Fruit fly (Drosophila melanogaster) whole organism, prepupa: ENCODE measurements around the gene CG9497.
A peak's percentile ranks its signal among the peaks of the same experiment; 100 is the strongest.

ENCODE experiments used
- Blimp-1 ChIP-seq: fragments of 200-800 bp; sonication (Bioruptor generic); optimal IDR thresholded peaks from 3 replicates; lab custom pipeline; 2017; ENCODE audit warnings: missing biosample characterization, missing genetic modification characterization, mild to moderate bottlenecking, moderate library complexity, missing genetic modification reagents
- CG10669 ChIP-seq: fragments of 200-800 bp; sonication (Bioruptor generic); optimal IDR thresholded peaks from 3 replicates; lab custom pipeline; 2018; ENCODE audit warnings: missing biosample characterization, mild to moderate bottlenecking, missing genetic modification characterization, moderate library complexity
- CG11294 ChIP-seq: fragments of 200-800 bp; sonication (Bioruptor generic); IDR thresholded peaks from 2 replicates; pipeline ENCODE4 v1.3.6; 2022; ENCODE audit warnings: missing biosample characterization, missing genetic modification characterization
- CG11762 ChIP-seq: fragments of 200-800 bp; sonication (Bioruptor generic); optimal IDR thresholded peaks from 3 replicates; lab custom pipeline; 2016; ENCODE audit warnings: missing biosample characterization, missing genetic modification characterization; ENCODE audit not compliant: insufficient read depth
- CG11902 ChIP-seq: fragments of 200-800 bp; sonication (Bioruptor generic); optimal IDR thresholded peaks from 3 replicates; lab custom pipeline; 2016; ENCODE audit warnings: missing biosample characterization, missing genetic modification characterization
- CG1621 ChIP-seq: fragments of 200-800 bp; sonication (Bioruptor generic); optimal IDR thresholded peaks from 3 replicates; lab custom pipeline; 2018; ENCODE audit warnings: missing biosample characterization, mild to moderate bottlenecking, missing genetic modification characterization
- CG16779 ChIP-seq: fragments of 200-800 bp; sonication (Bioruptor generic); optimal IDR thresholded peaks from 3 replicates; lab custom pipeline; 2017; ENCODE audit warnings: missing biosample characterization, mild to moderate bottlenecking, missing genetic modification characterization
- CG3032 ChIP-seq: fragments of 200-800 bp; optimal IDR thresholded peaks from 2 replicates; lab custom pipeline; 2019; ENCODE audit warnings: missing biosample characterization, mild to moderate bottlenecking, missing genetic modification characterization, moderate library complexity
- CG4318 ChIP-seq: fragments of 200-800 bp; sonication (Bioruptor generic); optimal IDR thresholded peaks from 3 replicates; lab custom pipeline; 2017; ENCODE audit warnings: missing biosample characterization, mild to moderate bottlenecking, missing genetic modification characterization
- CG6792 ChIP-seq: fragments of 200-800 bp; sonication (Bioruptor generic); optimal IDR thresholded peaks from 3 replicates; lab custom pipeline; 2016; ENCODE audit warnings: missing biosample characterization, missing genetic modification characterization
- CG6808 ChIP-seq: fragments of 200-800 bp; sonication (Bioruptor generic); optimal IDR thresholded peaks from 3 replicates; lab custom pipeline; 2017; ENCODE audit warnings: missing biosample characterization, missing genetic modification characterization, mild to moderate bottlenecking, moderate library complexity, missing genetic modification reagents
- CG6854 ChIP-seq: fragments of 200-800 bp; sonication (Bioruptor generic); optimal IDR thresholded peaks from 2 replicates; lab custom pipeline; 2017; ENCODE audit warnings: missing biosample characterization, mild to moderate bottlenecking, missing genetic modification characterization
- CG8632 ChIP-seq: fragments of 200-800 bp; sonication (Bioruptor generic); optimal IDR thresholded peaks from 3 replicates; lab custom pipeline; 2016; ENCODE audit warnings: missing biosample characterization, missing genetic modification characterization
- Eip75B ChIP-seq: fragments of 200-800 bp; sonication (Bioruptor generic); optimal IDR thresholded peaks from 3 replicates; lab custom pipeline; 2016; ENCODE audit warnings: missing biosample characterization, missing genetic modification characterization
- Eip78C ChIP-seq: fragments of 200-800 bp; sonication (Bioruptor generic); peaks from one replicate; lab custom pipeline; 2016; ENCODE audit warnings: missing biosample characterization, missing genetic modification characterization
- Eip93F ChIP-seq: fragments of 200-800 bp; sonication (Bioruptor generic); optimal IDR thresholded peaks from 2 replicates; lab custom pipeline; 2016; ENCODE audit warnings: missing biosample characterization, mild to moderate bottlenecking, missing genetic modification characterization
- Ets21C ChIP-seq: fragments of 200-800 bp; sonication (Bioruptor generic); optimal IDR thresholded peaks from 3 replicates; lab custom pipeline; 2016; ENCODE audit warnings: missing biosample characterization, missing genetic modification characterization
- Gug ChIP-seq: fragments of 200-800 bp; sonication (Bioruptor generic); IDR thresholded peaks from 2 replicates; pipeline ENCODE4 v1.3.6; 2022; ENCODE audit warnings: missing biosample characterization, missing genetic modification characterization
- Hr38 ChIP-seq: sonication (Bioruptor generic); optimal IDR thresholded peaks from 2 replicates; lab custom pipeline; 2016; ENCODE audit warnings: missing biosample characterization, missing genetic modification characterization
- Hr39 ChIP-seq: fragments of 200-800 bp; sonication (Bioruptor generic); optimal IDR thresholded peaks from 2 replicates; lab custom pipeline; 2016; ENCODE audit warnings: missing biosample characterization, missing genetic modification characterization
- Lpt ChIP-seq: fragments of 200-800 bp; sonication (Bioruptor generic); optimal IDR thresholded peaks from 3 replicates; lab custom pipeline; 2016; ENCODE audit warnings: missing biosample characterization, missing genetic modification characterization
- Sox102F ChIP-seq: fragments of 200-800 bp; sonication (Bioruptor generic); optimal IDR thresholded peaks from 2 replicates; lab custom pipeline; 2016; ENCODE audit warnings: missing biosample characterization, mild to moderate bottlenecking, missing genetic modification characterization
- Sox15 ChIP-seq: fragments of 200-800 bp; sonication (Bioruptor generic); optimal IDR thresholded peaks from 3 replicates; lab custom pipeline; 2016; ENCODE audit warnings: missing biosample characterization, missing genetic modification characterization
- acj6 ChIP-seq: fragments of 200-800 bp; sonication (Bioruptor generic); optimal IDR thresholded peaks from 3 replicates; lab custom pipeline; 2016; ENCODE audit warnings: missing biosample characterization, missing genetic modification characterization
- cyc ChIP-seq: fragments of 200-800 bp; sonication (Bioruptor generic); optimal IDR thresholded peaks from 3 replicates; lab custom pipeline; 2016; ENCODE audit warnings: missing biosample characterization, missing genetic modification characterization
- dac ChIP-seq: fragments of 200-800 bp; sonication (Bioruptor generic); optimal IDR thresholded peaks from 2 replicates; lab custom pipeline; 2017; ENCODE audit warnings: missing biosample characterization, mild to moderate bottlenecking, missing genetic modification characterization
- eg ChIP-seq: fragments of 200-800 bp; sonication (Bioruptor generic); IDR thresholded peaks from 3 replicates; pipeline ENCODE4 v1.3.6; 2022; ENCODE audit warnings: missing biosample characterization, missing genetic modification characterization
- esn ChIP-seq: fragments of 200-800 bp; sonication (Bioruptor generic); optimal IDR thresholded peaks from 2 replicates; lab custom pipeline; 2016; ENCODE audit warnings: missing biosample characterization, mild to moderate bottlenecking, missing genetic modification characterization, moderate library complexity
- fd85E ChIP-seq: fragments of 200-800 bp; sonication (Bioruptor generic); optimal IDR thresholded peaks from 3 replicates; lab custom pipeline; 2016; ENCODE audit warnings: missing biosample characterization, missing genetic modification characterization
- fkh ChIP-seq: fragments of 200-800 bp; sonication (Bioruptor generic); optimal IDR thresholded peaks from 3 replicates; lab custom pipeline; 2017; ENCODE audit warnings: missing biosample characterization, mild to moderate bottlenecking, missing genetic modification characterization, moderate library complexity
- lz ChIP-seq: fragments of 200-800 bp; sonication (Bioruptor generic); optimal IDR thresholded peaks from 3 replicates; lab custom pipeline; 2016; ENCODE audit warnings: missing biosample characterization, missing genetic modification characterization
- net ChIP-seq: fragments of 200-800 bp; sonication (Bioruptor generic); optimal IDR thresholded peaks from 3 replicates; lab custom pipeline; 2016; ENCODE audit warnings: missing biosample characterization, missing genetic modification characterization
- salr ChIP-seq, 2 experiments: fragments of 200-800 bp; sonication (Bioruptor generic); optimal IDR thresholded peaks; 3 replicates each; lab custom pipeline; 2016 to 2018; ENCODE audit warnings: missing biosample characterization in 2 of 2, missing genetic modification characterization in 2 of 2, mild to moderate bottlenecking in 1 of 2
- spab ChIP-seq: fragments of 200-800 bp; sonication (Bioruptor generic); optimal IDR thresholded peaks from 2 replicates; lab custom pipeline; 2017; ENCODE audit warnings: missing biosample characterization, mild to moderate bottlenecking, missing genetic modification characterization, missing genetic modification reagents
- svp ChIP-seq: fragments of 200-800 bp; sonication (Bioruptor generic); peaks from one replicate; lab custom pipeline; 2016; ENCODE audit warnings: missing biosample characterization, missing genetic modification characterization
- vri ChIP-seq: fragments of 200-800 bp; sonication (Bioruptor generic); optimal IDR thresholded peaks from 3 replicates; lab custom pipeline; 2016; ENCODE audit warnings: missing biosample characterization, mild to moderate bottlenecking, missing genetic modification characterization

Gene CG9497

dm6 chr2L:6373141-6373540 lies 24.9 kb upstream of the CG9497 start:
- no peak for TF ChIP-seq Blimp-1 (GFP tag; lab: Kevin White, UChicago)
- TF ChIP-seq esn (GFP tag; lab: Kevin White, UChicago), result no peak
- TF ChIP-seq Hr39, result no peak
- no peak for TF ChIP-seq Eip78C (GFP tag; lab: Kevin White, UChicago)
- no peak for TF ChIP-seq acj6 (GFP tag; lab: Kevin White, UChicago)
- TF ChIP-seq fkh, result no peak
- no peak for TF ChIP-seq vri (GFP tag; lab: Kevin White, UChicago)
- TF ChIP-seq CG16779 (tag; lab: Kevin White, UChicago), result no peak
- TF ChIP-seq Sox102F (GFP tag; lab: Kevin White, UChicago), result no peak
- TF ChIP-seq Eip75B, result no peak
- no peak for TF ChIP-seq lz
- no peak for TF ChIP-seq Ets21C (GFP tag; lab: Kevin White, UChicago)
- TF ChIP-seq Lpt (GFP tag; lab: Kevin White, UChicago), result no peak
- TF ChIP-seq CG1621 (tag; lab: Kevin White, UChicago), result no peak
- no peak for TF ChIP-seq CG6854 (GFP tag; lab: Kevin White, UChicago)
- no peak for TF ChIP-seq Sox15
- no peak for TF ChIP-seq CG6808 (GFP tag; lab: Kevin White, UChicago)
- TF ChIP-seq CG11762, result no peak
- no peak for TF ChIP-seq Gug (GFP tag; lab: Robert Waterston, UW)

- no peak for TF ChIP-seq dac (GFP tag; lab: Kevin White, UChicago)
- TF ChIP-seq CG11294 (GFP tag; lab: Robert Waterston, UW), result no peak
- TF ChIP-seq fd85E (GFP tag; lab: Kevin White, UChicago), result no peak
- no peak for TF ChIP-seq CG11902 (GFP tag; lab: Kevin White, UChicago)
- TF ChIP-seq salr (GFP tag; optimal IDR thresholded peaks at IDR 0.05; lab: Kevin White, UChicago), result no peak
- TF ChIP-seq CG8632 (GFP tag; lab: Kevin White, UChicago), result no peak
- no peak for TF ChIP-seq spab (GFP tag; lab: Kevin White, UChicago)
- TF ChIP-seq svp (GFP tag; lab: Kevin White, UChicago), result no peak
- no peak for TF ChIP-seq CG3032 (tag; lab: Kevin White, UChicago)
- TF ChIP-seq eg (GFP tag; lab: Robert Waterston, UW), result no peak
- no peak for TF ChIP-seq CG10669 (GFP tag; lab: Kevin White, UChicago)
- TF ChIP-seq Eip78C (GFP tag; lab: Kevin White, UChicago), result no peak
- TF ChIP-seq CG6808 (GFP tag; lab: Kevin White, UChicago), result no peak
- TF ChIP-seq net (GFP tag; lab: Kevin White, UChicago), result no peak
- TF ChIP-seq Eip93F (GFP tag; lab: Kevin White, UChicago), result no peak
- TF ChIP-seq Ets21C (GFP tag; lab: Kevin White, UChicago), result no peak
- no peak for TF ChIP-seq CG6792 (GFP tag; lab: Kevin White, UChicago)
These were observed 23.9 kb upstream of the CG9497 start, which contains the start of gene slam for dm6 chr2L:6372088-6372487. Gene slam, plus strand, starts transcription at chr2L:6372388.

dm6 chr2L:6371025-6371641 lies 22.9 kb upstream of the CG9497 start:
- TF ChIP-seq eg (GFP tag; lab: Robert Waterston, UW), result no peak
- TF ChIP-seq spab (GFP tag; lab: Kevin White, UChicago), result no peak
- TF ChIP-seq CG4318, result no peak
- TF ChIP-seq fd85E (GFP tag; lab: Kevin White, UChicago), result no peak
- TF ChIP-seq Hr38, result no peak
- TF ChIP-seq svp (GFP tag; lab: Kevin White, UChicago), result peak; percentile 85
- no peak for TF ChIP-seq CG11762
- TF ChIP-seq vri (GFP tag; lab: Kevin White, UChicago), result peak; percentile 35
- TF ChIP-seq, all 60 proteins: peak for 2

- TF ChIP-seq cyc (GFP tag; lab: Kevin White, UChicago) (no peak), svp (GFP tag; lab: Kevin White, UChicago) (peak; percentile 5)
- TF ChIP-seq, all 60 proteins: peak for 1
These were observed 21.1 kb upstream of the CG9497 start for dm6 chr2L:6369286-6369685.
